Fruit fly (Drosophila melanogaster) whole organism, embryonic: Measurements from ENCODE around the gene Polr2G.
A peak's percentile ranks its signal among the peaks of the same experiment; 100 is the strongest.

Experiments used
- BEAF-32 ChIP-seq: fragments of 200-800 bp; sonication (Bioruptor generic); optimal IDR thresholded peaks from 3 replicates; lab custom pipeline; 2017; ENCODE audit warnings: missing biosample characterization, missing genetic modification characterization, mild to moderate bottlenecking, moderate library complexity, missing genetic modification reagents
- Bgb ChIP-seq: fragments of 200-800 bp; sonication (Bioruptor generic); IDR thresholded peaks from 2 replicates; pipeline ENCODE4 v1.3.6; 2022; ENCODE audit warnings: missing biosample characterization, missing genetic modification characterization; ENCODE audit not compliant: partially characterized antibody
- CG10209 ChIP-seq: fragments of 200-800 bp; sonication (Bioruptor generic); optimal IDR thresholded peaks from 3 replicates; lab custom pipeline; 2017; ENCODE audit warnings: missing biosample characterization, mild to moderate bottlenecking, missing genetic modification characterization, missing genetic modification reagents
- CG10431 ChIP-seq: fragments of 200-800 bp; sonication (Bioruptor generic); optimal IDR thresholded peaks from 3 replicates; lab custom pipeline; 2018; ENCODE audit warnings: missing biosample characterization, mild to moderate bottlenecking, missing genetic modification characterization
- CG10959 ChIP-seq: fragments of 200-800 bp; sonication (Bioruptor generic); IDR thresholded peaks from 2 replicates; pipeline ENCODE4 v1.3.6; 2022; ENCODE audit warnings: missing biosample characterization, missing genetic modification characterization
- CG13894 ChIP-seq: fragments of 200-800 bp; sonication (Bioruptor generic); optimal IDR thresholded peaks from 3 replicates; lab custom pipeline; 2018; ENCODE audit warnings: missing biosample characterization, mild to moderate bottlenecking, missing genetic modification characterization, moderate library complexity
- CG17186 ChIP-seq: fragments of 200-800 bp; sonication (Bioruptor generic); optimal IDR thresholded peaks from 3 replicates; lab custom pipeline; 2017; ENCODE audit warnings: missing biosample characterization, missing genetic modification reagents, missing genetic modification characterization
- CG2199 ChIP-seq: fragments of 200-800 bp; sonication (Bioruptor generic); IDR thresholded peaks from 3 replicates; pipeline ENCODE4 v1.3.6; 2022; ENCODE audit warnings: missing biosample characterization, missing genetic modification characterization
- CG3163 ChIP-seq: fragments of 200-800 bp; sonication (Bioruptor generic); optimal IDR thresholded peaks from 3 replicates; lab custom pipeline; 2016; ENCODE audit warnings: missing biosample characterization, missing genetic modification characterization
- CG4282 ChIP-seq: fragments of 200-800 bp; sonication (Bioruptor generic); optimal IDR thresholded peaks from 2 replicates; lab custom pipeline; 2016; ENCODE audit warnings: missing biosample characterization, missing genetic modification characterization
- CG6689 ChIP-seq: fragments of 200-800 bp; sonication (Bioruptor generic); IDR thresholded peaks from 2 replicates; pipeline ENCODE4 v1.3.6; 2022; ENCODE audit warnings: missing biosample characterization, missing genetic modification characterization
- CG6765 ChIP-seq: fragments of 200-800 bp; sonication (Bioruptor generic); optimal IDR thresholded peaks from 3 replicates; lab custom pipeline; 2017; ENCODE audit warnings: missing biosample characterization, mild to moderate bottlenecking, missing genetic modification characterization
- CG6791 ChIP-seq: fragments of 200-800 bp; sonication (Bioruptor generic); IDR thresholded peaks from 3 replicates; pipeline ENCODE4 v1.3.6; 2022; ENCODE audit warnings: missing biosample characterization, missing genetic modification characterization; ENCODE audit not compliant: partially characterized antibody
- CG7271 ChIP-seq: fragments of 200-800 bp; sonication (Bioruptor generic); optimal IDR thresholded peaks from 2 replicates; lab custom pipeline; 2018; ENCODE audit warnings: missing biosample characterization, mild to moderate bottlenecking, missing genetic modification characterization, moderate library complexity
- CG7963 ChIP-seq: fragments of 200-800 bp; sonication (Bioruptor generic); IDR thresholded peaks from 3 replicates; pipeline ENCODE4 v1.3.6; 2022; ENCODE audit warnings: missing biosample characterization, missing genetic modification characterization; ENCODE audit not compliant: partially characterized antibody
- Chrac-16 ChIP-seq: fragments of 200-800 bp; sonication (Bioruptor generic); optimal IDR thresholded peaks from 3 replicates; lab custom pipeline; 2016; ENCODE audit warnings: missing biosample characterization, missing genetic modification characterization
- Deaf1 ChIP-seq: fragments of 200-800 bp; optimal IDR thresholded peaks from 3 replicates; lab custom pipeline; 2019; ENCODE audit warnings: missing biosample characterization, mild to moderate bottlenecking, missing genetic modification characterization, moderate library complexity
- Dfd ChIP-seq, 2 experiments: fragments of >200 bp; optimal IDR thresholded peaks; 2 replicates each; lab custom pipeline; 2017; ENCODE audit warnings: missing biosample characterization in 2 of 2, missing genetic modification characterization in 2 of 2
- Doc3 ChIP-seq: fragments of 200-800 bp; sonication (Bioruptor generic); IDR thresholded peaks from 3 replicates; pipeline ENCODE4 v1.3.6; 2022; ENCODE audit warnings: missing biosample characterization, missing genetic modification characterization; ENCODE audit not compliant: partially characterized antibody
- Fer2 ChIP-seq: fragments of 200-800 bp; sonication (Bioruptor generic); optimal IDR thresholded peaks from 2 replicates; lab custom pipeline; 2018; ENCODE audit warnings: missing biosample characterization, mild to moderate bottlenecking, missing genetic modification characterization, moderate library complexity
- Gsc ChIP-seq: fragments of 200-800 bp; sonication (Bioruptor generic); IDR thresholded peaks from 2 replicates; pipeline ENCODE4 v1.3.6; 2022; ENCODE audit warnings: missing biosample characterization, missing genetic modification characterization
- HmgD ChIP-seq: fragments of 200-800 bp; sonication (Bioruptor generic); optimal IDR thresholded peaks from 3 replicates; lab custom pipeline; 2016; ENCODE audit warnings: missing biosample characterization, missing genetic modification characterization
- MESR4 ChIP-seq: fragments of 200-800 bp; sonication (Bioruptor generic); optimal IDR thresholded peaks from 2 replicates; lab custom pipeline; 2018; ENCODE audit warnings: missing biosample characterization, mild to moderate bottlenecking, missing genetic modification characterization, moderate library complexity
- Mad ChIP-seq: fragments of 200-800 bp; sonication (Bioruptor generic); optimal IDR thresholded peaks from 2 replicates; lab custom pipeline; 2016; ENCODE audit warnings: missing biosample characterization, missing genetic modification characterization
- Pdp1 ChIP-seq, 2 experiments: fragments of 200-800 bp; sonication (Bioruptor generic); optimal IDR thresholded peaks; 3 replicates each; lab custom pipeline; 2016; ENCODE audit warnings: missing biosample characterization in 2 of 2, missing genetic modification characterization in 2 of 2, mild to moderate bottlenecking in 1 of 2, moderate library complexity in 1 of 2
- Poxn ChIP-seq: fragments of 200-800 bp; sonication (Bioruptor generic); IDR thresholded peaks from 2 replicates; pipeline ENCODE4 v1.3.6; 2022; ENCODE audit warnings: missing biosample characterization, missing genetic modification characterization
- Sox102F ChIP-seq: fragments of 200-800 bp; sonication (Bioruptor generic); optimal IDR thresholded peaks from 2 replicates; lab custom pipeline; 2018; ENCODE audit warnings: missing biosample characterization, mild to moderate bottlenecking, missing genetic modification characterization, moderate library complexity
- Tbp ChIP-seq: fragments of >200 bp; optimal IDR thresholded peaks from 2 replicates; lab custom pipeline; 2018; ENCODE audit warnings: missing biosample characterization, missing genetic modification characterization
- amos ChIP-seq: fragments of 200-800 bp; sonication (Bioruptor generic); IDR thresholded peaks from 2 replicates; pipeline ENCODE4 v1.3.6; 2022; ENCODE audit warnings: missing biosample characterization, missing genetic modification characterization; ENCODE audit not compliant: partially characterized antibody
- bbx ChIP-seq: fragments of 200-800 bp; sonication (Bioruptor generic); IDR thresholded peaks from 2 replicates; pipeline ENCODE4 v1.3.6; 2022; ENCODE audit warnings: missing biosample characterization, missing genetic modification characterization; ENCODE audit not compliant: partially characterized antibody
- bcd ChIP-seq: fragments of 200-800 bp; sonication (Bioruptor generic); optimal IDR thresholded peaks from 2 replicates; lab custom pipeline; 2017; ENCODE audit warnings: missing biosample characterization, mild to moderate bottlenecking, missing genetic modification characterization
- bowl ChIP-seq: fragments of 200-800 bp; sonication (Bioruptor generic); IDR thresholded peaks from 2 replicates; pipeline ENCODE4 v1.3.6; 2022; ENCODE audit warnings: missing biosample characterization, missing genetic modification characterization
- br ChIP-seq: fragments of >200 bp; optimal IDR thresholded peaks from 2 replicates; lab custom pipeline; 2017
- chinmo ChIP-seq: fragments of 200-800 bp; sonication (Bioruptor generic); IDR thresholded peaks from 4 replicates; pipeline ENCODE4 v1.3.6; 2022; ENCODE audit warnings: missing biosample characterization, missing genetic modification characterization; ENCODE audit not compliant: partially characterized antibody
- chm ChIP-seq: fragments of 200-800 bp; sonication (Bioruptor generic); IDR thresholded peaks from 2 replicates; pipeline ENCODE4 v1.3.6; 2022; ENCODE audit warnings: missing biosample characterization, missing genetic modification characterization
- hkb ChIP-seq, 2 experiments: fragments of 200-800 bp in 1 of 2; fragments of >200 bp in 1 of 2; sonication (Bioruptor generic) in 1 of 2; IDR thresholded peaks in 1 of 2; optimal IDR thresholded peaks in 1 of 2; 2 replicates each; pipeline versions ENCODE4 v1.3.6 to Lab custom; 2017 to 2022; ENCODE audit warnings: missing biosample characterization in 1 of 2, missing genetic modification characterization in 1 of 2
- ken ChIP-seq: fragments of 200-800 bp; sonication (Bioruptor generic); IDR thresholded peaks from 3 replicates; pipeline ENCODE4 v1.3.6; 2022; ENCODE audit warnings: missing biosample characterization, missing genetic modification characterization
- lmd ChIP-seq: fragments of 200-800 bp; sonication (Bioruptor generic); IDR thresholded peaks from 2 replicates; pipeline ENCODE4 v1.3.6; 2022; ENCODE audit warnings: missing biosample characterization, missing genetic modification characterization
- p53 ChIP-seq: fragments of 200-800 bp; sonication (Bioruptor generic); optimal IDR thresholded peaks from 2 replicates; lab custom pipeline; 2016; ENCODE audit warnings: missing biosample characterization, missing genetic modification characterization
- sens ChIP-seq: fragments of 200-800 bp; sonication (Bioruptor generic); peaks from one replicate; lab custom pipeline; 2016; ENCODE audit warnings: missing biosample characterization, missing genetic modification characterization
- sens-2 ChIP-seq: fragments of 200-800 bp; sonication (Bioruptor generic); IDR thresholded peaks from 2 replicates; pipeline ENCODE4 v1.3.6; 2022; ENCODE audit warnings: missing biosample characterization, missing genetic modification characterization
- seq ChIP-seq: fragments of 200-800 bp; sonication (Bioruptor generic); IDR thresholded peaks from 2 replicates; pipeline ENCODE4 v1.3.6; 2022; ENCODE audit warnings: missing biosample characterization, missing genetic modification characterization
- sisA ChIP-seq: fragments of 200-800 bp; sonication (Bioruptor generic); IDR thresholded peaks from 2 replicates; pipeline ENCODE4 v1.3.6; 2022; ENCODE audit warnings: missing biosample characterization, missing genetic modification characterization
- sqz ChIP-seq: fragments of 200-800 bp; sonication (Bioruptor generic); optimal IDR thresholded peaks from 3 replicates; lab custom pipeline; 2018; ENCODE audit warnings: missing biosample characterization, mild to moderate bottlenecking, missing genetic modification characterization
- ssp ChIP-seq: fragments of 200-800 bp; sonication (Bioruptor generic); IDR thresholded peaks from 2 replicates; pipeline ENCODE4 v1.3.6; 2022; ENCODE audit warnings: missing biosample characterization, missing genetic modification characterization
- unpg ChIP-seq: fragments of 200-800 bp; sonication (Bioruptor generic); optimal IDR thresholded peaks from 3 replicates; lab custom pipeline; 2018; ENCODE audit warnings: missing biosample characterization, mild to moderate bottlenecking, missing genetic modification characterization, moderate library complexity
- vvl ChIP-seq: fragments of 200-800 bp; sonication (Bioruptor generic); IDR thresholded peaks from 2 replicates; pipeline ENCODE4 v1.3.6; 2022; ENCODE audit warnings: missing biosample characterization, missing genetic modification characterization

Gene Polr2G

dm6 chr3R:15206273-15206672 is 16.7 kb downstream of the Polr2G start, which contains the start of gene Spn88Ea (continued):
- TF ChIP-seq seq, result no peak
- peak; percentile 44; the same call in 1 of the 3 replicates for TF ChIP-seq Doc3
- TF ChIP-seq unpg, result no peak
- peak; percentile 33; the same call in 1 of the 2 replicates for TF ChIP-seq ssp (GFP tag; lab: Robert Waterston, UW)
- TF ChIP-seq CG13894 (tag; lab: Kevin White, UChicago), result peak; percentile 43
- TF ChIP-seq CG6689, result 0 out of 2 replicates have a peak, but pooled peaks have one; percentile 5
- peak; percentile 35 for TF ChIP-seq CG17186 (GFP tag; lab: Kevin White, UChicago)
- no peak for TF ChIP-seq Dfd (GFP tag; optimal IDR thresholded peaks at IDR 0.05; lab: Kevin White, UChicago)
- TF ChIP-seq Chrac-16 (GFP tag; lab: Kevin White, UChicago), result no peak
- TF ChIP-seq BEAF-32 (GFP tag; lab: Kevin White, UChicago), result peak; percentile 40
- peak; percentile 39; the same call in 1 of the 2 replicates for TF ChIP-seq chm
- TF ChIP-seq Bgb (GFP tag; lab: Robert Waterston, UW), result peak; percentile 54

DNA sequence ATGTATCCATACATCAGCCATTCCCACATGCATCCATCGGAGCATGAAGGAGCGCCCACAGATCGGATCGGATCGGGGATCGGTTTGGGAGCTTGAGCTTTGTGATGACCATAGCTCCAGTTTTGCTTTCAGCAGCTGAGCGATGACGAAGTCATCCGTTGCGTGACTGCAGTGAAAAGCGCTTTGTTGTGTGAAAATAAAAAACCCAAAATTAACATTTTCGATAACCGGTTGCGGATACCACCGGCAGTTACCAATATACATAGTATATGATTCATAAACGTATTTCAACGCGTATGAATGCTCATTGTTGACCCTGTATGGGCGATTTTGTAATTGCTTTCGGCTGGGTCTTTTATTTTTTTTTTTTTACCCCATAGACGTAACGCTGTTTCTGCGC is 17.8 kb downstream of the Polr2G start:
- peak; percentile 20 for TF ChIP-seq CG13894 (tag; lab: Kevin White, UChicago)
- TF ChIP-seq Pdp1 (GFP tag; optimal IDR thresholded peaks at IDR 0.05; lab: Kevin White, UChicago), result peak in 1 of 2 experiments; percentile 48
- TF ChIP-seq CG2199 (GFP tag; lab: Robert Waterston, UW), result 0 out of 3 replicates have a peak, but pooled peaks have one; percentile 35
- TF ChIP-seq sqz (GFP tag; lab: Kevin White, UChicago), result peak; percentile 61
- TF ChIP-seq sens (GFP tag; lab: Kevin White, UChicago), result peak; percentile 40
- 0 out of 3 replicates have a peak, but pooled peaks have one; percentile 19 for TF ChIP-seq CG7963
- peak; percentile 61; the same call in 1 of the 2 replicates for TF ChIP-seq vvl (GFP tag; lab: Robert Waterston, UW)
- TF ChIP-seq CG10431 (GFP tag; lab: Kevin White, UChicago), result no peak
- no peak for TF ChIP-seq amos
- 0 out of 4 replicates have a peak, but pooled peaks have one; percentile 35 for TF ChIP-seq chinmo
- TF ChIP-seq, all 482 proteins: peak for 8

DNA sequence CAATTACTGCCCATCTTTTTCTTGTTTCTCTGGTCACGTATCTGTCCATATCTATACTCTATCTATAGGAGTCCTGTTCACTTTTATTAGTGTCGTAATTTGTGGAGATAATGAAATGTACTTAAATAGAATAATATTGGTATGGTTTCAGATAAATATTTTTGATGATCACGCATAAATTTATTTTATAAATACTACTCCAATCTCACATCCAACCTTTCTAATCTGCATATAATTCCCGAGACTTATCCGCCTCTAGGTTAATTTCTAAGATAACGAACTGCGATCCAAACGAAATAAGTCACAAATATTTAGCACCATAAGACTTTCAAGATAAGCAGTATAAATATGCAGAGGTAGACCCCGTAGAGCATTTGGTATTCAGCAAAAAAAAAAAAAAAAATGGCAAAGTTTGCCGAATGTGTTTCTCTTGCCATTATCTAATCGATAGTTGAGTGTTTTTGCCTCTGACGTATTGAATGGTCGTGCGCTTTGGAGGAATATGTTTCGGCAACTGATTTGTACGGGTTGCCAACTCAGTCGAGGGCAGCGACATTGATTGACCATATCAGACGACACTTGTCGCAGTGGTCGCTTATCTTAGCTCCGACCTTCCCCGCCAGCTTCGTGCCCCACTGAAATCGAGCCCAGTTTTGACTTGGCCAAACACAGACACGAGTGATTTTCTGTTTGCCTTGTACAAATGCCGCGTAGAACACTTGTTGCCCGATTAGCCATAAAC is 24.8 kb downstream of the Polr2G start:
- TF ChIP-seq CG6791 (GFP tag; lab: Robert Waterston, UW) (no peak), CG10959 (no peak), Tbp (GFP tag; lab: Kevin White, UChicago) (no peak), sisA (no peak), CG7271 (tag; lab: Kevin White, UChicago) (no peak), HmgD (GFP tag; lab: Kevin White, UChicago) (no peak), ken (no peak), sens-2 (GFP tag; lab: Robert Waterston, UW) (no peak), Fer2 (no peak), Mad (GFP tag; lab: Kevin White, UChicago) (no peak), br (lab: Kevin White, UChicago) (no peak), MESR4 (GFP tag; lab: Kevin White, UChicago) (no peak), bbx (no peak), bcd (no peak), hkb (optimal IDR thresholded peaks at IDR 0.05; lab: Kevin White, UChicago) (no peak), hkb (GFP tag; IDR thresholded peaks at IDR 0.05; lab: Robert Waterston, UW) (no peak), Gsc (no peak), p53 (GFP tag; lab: Kevin White, UChicago) (no peak), Poxn (no peak), CG4282 (GFP tag; lab: Kevin White, UChicago) (no peak), Sox102F (no peak), Deaf1 (tag; lab: Kevin White, UChicago) (peak; percentile 80), CG10209 (GFP tag; lab: Kevin White, UChicago) (no peak), bowl (GFP tag; lab: Robert Waterston, UW) (no peak), CG3163 (GFP tag; lab: Kevin White, UChicago) (no peak), lmd (GFP tag; lab: Robert Waterston, UW) (no peak), CG6765 (GFP tag; lab: Kevin White, UChicago) (peak; percentile 4)
